Worm (Caenorhabditis elegans) whole organism, late embryonic: Measurements from ENCODE around the gene col-123.

ENCODE experiments used
- K02D7.2 ChIP-seq: sonication (generic microtip); optimal IDR thresholded peaks from 2 replicates; lab custom pipeline; 2017; ENCODE audit warnings: mild to moderate bottlenecking, missing genetic modification characterization, missing compliant biosample characterization
- Y22D7AL.16 ChIP-seq: sonication (generic microtip); optimal IDR thresholded peaks from 2 replicates; lab custom pipeline; 2016; ENCODE audit warnings: missing genetic modification characterization, missing compliant biosample characterization
- ceh-2 ChIP-seq: sonication (generic microtip); optimal IDR thresholded peaks from 2 replicates; lab custom pipeline; 2016; ENCODE audit warnings: missing genotype, missing genetic modification characterization, missing compliant biosample characterization
- ceh-30 ChIP-seq: fragments of 150-350 bp; optimal IDR thresholded peaks from 2 replicates; lab custom pipeline; 2014; ENCODE audit warnings: missing biosample characterization, missing genetic modification characterization
- ceh-45 ChIP-seq: fragments of 200-800 bp; sonication (Bioruptor generic); IDR thresholded peaks from 2 replicates; pipeline ENCODE4 v1.3.6; 2022; ENCODE audit warnings: missing genetic modification reagents, missing genetic modification characterization, missing compliant biosample characterization
- ceh-9 ChIP-seq: sonication (generic microtip); optimal IDR thresholded peaks from 2 replicates; lab custom pipeline; 2016; ENCODE audit warnings: mild to moderate bottlenecking, missing genetic modification characterization, inconsistent platforms, missing compliant biosample characterization
- che-1 ChIP-seq: sonication (generic microtip); optimal IDR thresholded peaks from 2 replicates; lab custom pipeline; 2016; ENCODE audit warnings: mild to moderate bottlenecking, missing genetic modification characterization, missing compliant biosample characterization
- dmd-4 ChIP-seq: sonication (generic microtip); optimal IDR thresholded peaks from 2 replicates; lab custom pipeline; 2016; ENCODE audit warnings: borderline replicate concordance, missing genetic modification characterization, missing compliant biosample characterization
- elt-2 ChIP-seq: sonication (generic microtip); optimal IDR thresholded peaks from 2 replicates; lab custom pipeline; 2016; ENCODE audit warnings: missing genetic modification reagents, missing genetic modification characterization, missing compliant biosample characterization
- ets-4 ChIP-seq: sonication (generic microtip); optimal IDR thresholded peaks from 2 replicates; lab custom pipeline; 2016; ENCODE audit warnings: missing genetic modification characterization, missing compliant biosample characterization
- eyg-1 ChIP-seq: sonication (generic microtip); optimal IDR thresholded peaks from 2 replicates; lab custom pipeline; 2016; ENCODE audit warnings: missing genotype, missing genetic modification characterization, missing compliant biosample characterization
- fkh-10 ChIP-seq: fragments of 150-350 bp; optimal IDR thresholded peaks from 2 replicates; lab custom pipeline; 2014; ENCODE audit warnings: missing biosample characterization, missing genetic modification reagents, missing genetic modification characterization
- fkh-6 ChIP-seq: sonication (generic microtip); optimal IDR thresholded peaks from 2 replicates; lab custom pipeline; 2016; ENCODE audit warnings: missing genetic modification characterization, missing compliant biosample characterization
- gmeb-2 ChIP-seq: sonication (generic microtip); optimal IDR thresholded peaks from 2 replicates; lab custom pipeline; 2016; ENCODE audit warnings: missing genetic modification characterization, inconsistent platforms, missing compliant biosample characterization
- hlh-13 ChIP-seq: fragments of 200-800 bp; sonication (Bioruptor generic); optimal IDR thresholded peaks from 2 replicates; lab custom pipeline; 2018; ENCODE audit warnings: mild to moderate bottlenecking, missing genetic modification characterization, missing compliant biosample characterization
- hlh-8 ChIP-seq: sonication (generic microtip); optimal IDR thresholded peaks from 2 replicates; lab custom pipeline; 2016; ENCODE audit warnings: missing genotype, missing genetic modification characterization, missing compliant biosample characterization
- nhr-11 ChIP-seq: fragments of 150-350 bp; optimal IDR thresholded peaks from 2 replicates; lab custom pipeline; 2014; ENCODE audit warnings: missing biosample characterization, missing genetic modification characterization
- nhr-232 ChIP-seq: sonication (generic microtip); optimal IDR thresholded peaks from 2 replicates; lab custom pipeline; 2016; ENCODE audit warnings: missing genetic modification characterization, missing compliant biosample characterization
- odd-2 ChIP-seq: sonication (generic microtip); optimal IDR thresholded peaks from 2 replicates; lab custom pipeline; 2017; ENCODE audit warnings: antibody characterized with exemption, mild to moderate bottlenecking, missing genetic modification characterization, missing compliant biosample characterization
- pat-9 ChIP-seq: fragments of 200-800 bp; sonication (Bioruptor generic); optimal IDR thresholded peaks from 2 replicates; lab custom pipeline; 2018; ENCODE audit warnings: mild to moderate bottlenecking, missing genetic modification characterization, moderate library complexity, missing compliant biosample characterization
- pha-2 ChIP-seq: sonication (generic microtip); optimal IDR thresholded peaks from 2 replicates; lab custom pipeline; 2017; ENCODE audit warnings: mild to moderate bottlenecking, missing genetic modification characterization, missing compliant biosample characterization
- pqm-1 ChIP-seq: sonication (generic microtip); optimal IDR thresholded peaks from 2 replicates; lab custom pipeline; 2016; ENCODE audit warnings: missing genetic modification characterization, missing compliant biosample characterization
- pros-1 ChIP-seq: fragments of 150-350 bp; optimal IDR thresholded peaks from 2 replicates; lab custom pipeline; 2014; ENCODE audit warnings: missing biosample characterization, missing genetic modification reagents, missing genetic modification characterization
- ref-2 ChIP-seq: sonication (generic microtip); optimal IDR thresholded peaks from 2 replicates; lab custom pipeline; 2016; ENCODE audit warnings: missing genetic modification characterization, missing compliant biosample characterization
- rnt-1 ChIP-seq: sonication (generic microtip); optimal IDR thresholded peaks from 2 replicates; lab custom pipeline; 2016; ENCODE audit warnings: missing genetic modification characterization, missing compliant biosample characterization
- sox-4 ChIP-seq: sonication (generic microtip); optimal IDR thresholded peaks from 2 replicates; lab custom pipeline; 2017; ENCODE audit warnings: mild to moderate bottlenecking, missing genetic modification characterization, inconsistent platforms, missing compliant biosample characterization
- tbx-2 ChIP-seq: sonication (generic microtip); optimal IDR thresholded peaks from 2 replicates; lab custom pipeline; 2016; ENCODE audit warnings: missing genetic modification characterization, missing compliant biosample characterization
- tbx-7 ChIP-seq: sonication (generic microtip); optimal IDR thresholded peaks from 2 replicates; lab custom pipeline; 2016; ENCODE audit warnings: missing genotype, missing genetic modification characterization, missing compliant biosample characterization
- unc-42 ChIP-seq: sonication (generic microtip); optimal IDR thresholded peaks from 2 replicates; lab custom pipeline; 2016; ENCODE audit warnings: missing genotype, missing genetic modification characterization, missing compliant biosample characterization
- zip-5 ChIP-seq: sonication (generic microtip); optimal IDR thresholded peaks from 2 replicates; lab custom pipeline; 2016; ENCODE audit warnings: missing genetic modification characterization, missing compliant biosample characterization
- ztf-16 ChIP-seq: sonication (generic microtip); optimal IDR thresholded peaks from 2 replicates; lab custom pipeline; 2017; ENCODE audit warnings: missing genetic modification characterization, missing compliant biosample characterization

Gene col-123

ce11 chrIV:9799664-9800063 is 22.1 kb upstream of the col-123 start:
- TF ChIP-seq eyg-1 (tag; lab: Kevin White, UChicago) (no peak), Y22D7AL.16 (tag; lab: Kevin White, UChicago) (no peak)

DNA sequence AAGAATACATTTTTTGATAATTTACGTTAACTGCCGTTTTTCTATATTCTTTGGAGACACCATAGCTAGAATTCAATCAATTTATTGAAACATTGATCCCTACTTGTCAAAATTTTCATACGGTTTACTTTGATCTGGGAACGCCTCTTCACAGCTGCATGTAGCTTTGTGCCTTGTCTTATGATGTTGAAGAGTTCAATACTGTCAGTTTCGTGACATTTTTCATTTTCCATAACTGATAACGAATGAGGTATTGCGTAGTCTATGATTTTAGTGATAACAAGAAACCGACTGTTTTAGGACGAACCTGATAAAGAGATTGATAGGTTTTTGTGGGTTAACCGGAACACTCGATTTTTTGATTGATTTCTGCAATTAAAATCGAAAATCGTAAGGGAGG is 20.3 kb upstream of the col-123 start:
- TF ChIP-seq fkh-10 (GFP tag; lab: Kevin White, UChicago) (no peak), nhr-11 (tag; lab: Kevin White, UChicago) (no peak), elt-2 (tag; lab: Kevin White, UChicago) (peak; percentile 94)

- TF ChIP-seq che-1 (tag; lab: Kevin White, UChicago) (no peak), nhr-232 (no peak), dmd-4 (tag; lab: Kevin White, UChicago) (no peak), tbx-2 (tag; lab: Kevin White, UChicago) (no peak), sox-4 (tag; lab: Kevin White, UChicago) (no peak), ets-4 (tag; lab: Kevin White, UChicago) (no peak), hlh-13 (GFP tag; lab: Kevin White, UChicago) (no peak), fkh-6 (no peak), gmeb-2 (tag; lab: Kevin White, UChicago) (no peak), pros-1 (tag; lab: Kevin White, UChicago) (no peak), Y22D7AL.16 (tag; lab: Kevin White, UChicago) (no peak), ceh-9 (tag; lab: Kevin White, UChicago) (no peak), rnt-1 (tag; lab: Kevin White, UChicago) (no peak), ceh-45 (GFP tag; lab: Robert Waterston, UW) (no peak)
- TF ChIP-seq, all 69 proteins: peak for 0
Measured at ce11 chrIV:9802711-9803110, 19.0 kb upstream of the col-123 start, which contains the start of gene fat-3. fat-3 (plus strand) TSS chrIV:9803023.

- TF ChIP-seq unc-42 (tag; lab: Kevin White, UChicago) (peak; percentile 6), odd-2 (tag; lab: Kevin White, UChicago) (no peak)
Measured at ce11 chrIV:9803544-9803943, 18.2 kb upstream of the col-123 start.

ce11 chrIV:9810633-9811032 is 11.1 kb upstream of the col-123 start, which contains the start of gene dct-15:
dct-15 (minus strand) TSS chrIV:9810733.
- TF ChIP-seq sox-4 (tag; lab: Kevin White, UChicago) (no peak), K02D7.2 (no peak), ceh-30 (no peak), hlh-8 (tag; lab: Kevin White, UChicago) (no peak), hlh-13 (GFP tag; lab: Kevin White, UChicago) (no peak)

- no peak for TF ChIP-seq ceh-45 (GFP tag; lab: Robert Waterston, UW)
- no peak for TF ChIP-seq ceh-2 (tag; lab: Kevin White, UChicago)
- no peak for TF ChIP-seq pha-2 (tag; lab: Kevin White, UChicago)
- TF ChIP-seq zip-5 (tag; lab: Kevin White, UChicago) = no peak
- TF ChIP-seq unc-42 (tag; lab: Kevin White, UChicago) = no peak
- TF ChIP-seq pros-1 (tag; lab: Kevin White, UChicago) = no peak
- no peak for TF ChIP-seq ref-2 (tag; lab: Kevin White, UChicago)
- TF ChIP-seq tbx-7 = no peak
- TF ChIP-seq pat-9 = no peak
- no peak for TF ChIP-seq pqm-1 (tag; lab: Kevin White, UChicago)
- no peak for TF ChIP-seq ztf-16 (tag; lab: Kevin White, UChicago)
Measured at ce11 chrIV:9811487-9811886, 10.2 kb upstream of the col-123 start.

DNA sequence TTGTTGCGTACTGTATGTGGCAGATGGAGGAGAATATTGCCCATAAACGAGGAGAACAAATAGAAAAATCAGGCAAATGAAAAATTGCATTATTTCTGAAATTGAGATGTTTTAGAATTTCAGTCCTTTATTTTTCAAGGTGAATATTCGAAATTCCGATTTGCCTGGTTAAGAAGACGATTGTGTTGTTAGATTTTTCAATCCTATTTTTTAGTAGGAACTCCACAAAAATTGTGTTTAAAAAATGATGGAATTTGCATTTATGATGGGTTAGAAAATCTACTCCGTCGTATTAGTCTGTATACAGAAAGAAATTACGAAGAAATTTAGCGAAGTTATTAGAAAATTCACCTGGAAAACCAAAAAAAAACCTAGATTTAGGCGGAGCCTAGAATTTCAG is 6.3 kb upstream of the col-123 start, which contains the start of gene egl-20:
egl-20 (minus strand) TSS at position 101 of the 400 bp plus-strand sequence.
- no peak for TF ChIP-seq eyg-1 (tag; lab: Kevin White, UChicago)
